Fruit fly (Drosophila melanogaster) whole organism, prepupa: ENCODE measurements around the gene tutl.

ENCODE experiments used
- Blimp-1 ChIP-seq: fragments of 200-800 bp; sonication (Bioruptor generic); optimal IDR thresholded peaks from 3 replicates; lab custom pipeline; 2017; ENCODE audit warnings: missing biosample characterization, missing genetic modification characterization, mild to moderate bottlenecking, moderate library complexity, missing genetic modification reagents
- CG10631 ChIP-seq: fragments of 200-800 bp; sonication (Bioruptor generic); optimal IDR thresholded peaks from 2 replicates; lab custom pipeline; 2016; ENCODE audit warnings: missing biosample characterization, missing genetic modification characterization
- CG10669 ChIP-seq: fragments of 200-800 bp; sonication (Bioruptor generic); optimal IDR thresholded peaks from 3 replicates; lab custom pipeline; 2018; ENCODE audit warnings: missing biosample characterization, mild to moderate bottlenecking, missing genetic modification characterization, moderate library complexity
- CG11294 ChIP-seq: fragments of 200-800 bp; sonication (Bioruptor generic); IDR thresholded peaks from 2 replicates; pipeline ENCODE4 v1.3.6; 2022; ENCODE audit warnings: missing biosample characterization, missing genetic modification characterization
- CG11762 ChIP-seq: fragments of 200-800 bp; sonication (Bioruptor generic); optimal IDR thresholded peaks from 3 replicates; lab custom pipeline; 2016; ENCODE audit warnings: missing biosample characterization, missing genetic modification characterization; ENCODE audit not compliant: insufficient read depth
- CG11902 ChIP-seq: fragments of 200-800 bp; sonication (Bioruptor generic); optimal IDR thresholded peaks from 3 replicates; lab custom pipeline; 2016; ENCODE audit warnings: missing biosample characterization, missing genetic modification characterization
- CG3919 ChIP-seq: fragments of 200-800 bp; sonication (Bioruptor generic); optimal IDR thresholded peaks from 3 replicates; lab custom pipeline; 2016; ENCODE audit warnings: missing biosample characterization, missing genetic modification characterization
- CG4318 ChIP-seq: fragments of 200-800 bp; sonication (Bioruptor generic); optimal IDR thresholded peaks from 3 replicates; lab custom pipeline; 2017; ENCODE audit warnings: missing biosample characterization, mild to moderate bottlenecking, missing genetic modification characterization
- CG6163 ChIP-seq: fragments of 200-800 bp; sonication (Bioruptor generic); IDR thresholded peaks from 3 replicates; pipeline ENCODE4 v1.3.6; 2022; ENCODE audit warnings: missing biosample characterization, missing genetic modification characterization
- CG6276 ChIP-seq: fragments of 200-800 bp; sonication (Bioruptor generic); optimal IDR thresholded peaks from 2 replicates; lab custom pipeline; 2017; ENCODE audit warnings: missing biosample characterization, mild to moderate bottlenecking, missing genetic modification characterization
- CG6792 ChIP-seq: fragments of 200-800 bp; sonication (Bioruptor generic); optimal IDR thresholded peaks from 3 replicates; lab custom pipeline; 2016; ENCODE audit warnings: missing biosample characterization, missing genetic modification characterization
- CG6808 ChIP-seq: fragments of 200-800 bp; sonication (Bioruptor generic); optimal IDR thresholded peaks from 3 replicates; lab custom pipeline; 2017; ENCODE audit warnings: missing biosample characterization, missing genetic modification characterization, mild to moderate bottlenecking, moderate library complexity, missing genetic modification reagents
- CG6854 ChIP-seq: fragments of 200-800 bp; sonication (Bioruptor generic); optimal IDR thresholded peaks from 2 replicates; lab custom pipeline; 2017; ENCODE audit warnings: missing biosample characterization, mild to moderate bottlenecking, missing genetic modification characterization
- CG7368 ChIP-seq: fragments of 200-800 bp; sonication (Bioruptor generic); optimal IDR thresholded peaks from 3 replicates; lab custom pipeline; 2016; ENCODE audit warnings: missing biosample characterization, missing genetic modification characterization
- CG9139 ChIP-seq: fragments of 200-800 bp; sonication (Bioruptor generic); optimal IDR thresholded peaks from 3 replicates; lab custom pipeline; 2017; ENCODE audit warnings: missing biosample characterization, mild to moderate bottlenecking, missing genetic modification characterization
- Eip75B ChIP-seq: fragments of 200-800 bp; sonication (Bioruptor generic); optimal IDR thresholded peaks from 3 replicates; lab custom pipeline; 2016; ENCODE audit warnings: missing biosample characterization, missing genetic modification characterization
- Eip78C ChIP-seq: fragments of 200-800 bp; sonication (Bioruptor generic); peaks from one replicate; lab custom pipeline; 2016; ENCODE audit warnings: missing biosample characterization, missing genetic modification characterization
- Ets21C ChIP-seq: fragments of 200-800 bp; sonication (Bioruptor generic); optimal IDR thresholded peaks from 3 replicates; lab custom pipeline; 2016; ENCODE audit warnings: missing biosample characterization, missing genetic modification characterization
- Ets96B ChIP-seq: fragments of 200-800 bp; optimal IDR thresholded peaks from 2 replicates; lab custom pipeline; 2019; ENCODE audit warnings: missing biosample characterization, mild to moderate bottlenecking, missing genetic modification characterization, moderate library complexity
- Gug ChIP-seq: fragments of 200-800 bp; sonication (Bioruptor generic); IDR thresholded peaks from 2 replicates; pipeline ENCODE4 v1.3.6; 2022; ENCODE audit warnings: missing biosample characterization, missing genetic modification characterization
- Hr4 ChIP-seq: fragments of 200-800 bp; sonication (Bioruptor generic); optimal IDR thresholded peaks from 3 replicates; lab custom pipeline; 2016; ENCODE audit warnings: missing biosample characterization, missing genetic modification characterization
- Lpt ChIP-seq: fragments of 200-800 bp; sonication (Bioruptor generic); optimal IDR thresholded peaks from 3 replicates; lab custom pipeline; 2016; ENCODE audit warnings: missing biosample characterization, missing genetic modification characterization
- OdsH ChIP-seq: fragments of 200-800 bp; sonication (Bioruptor generic); optimal IDR thresholded peaks from 3 replicates; lab custom pipeline; 2016; ENCODE audit warnings: missing biosample characterization, missing genetic modification characterization
- Smox ChIP-seq: fragments of 200-800 bp; sonication (Bioruptor generic); optimal IDR thresholded peaks from 3 replicates; lab custom pipeline; 2016; ENCODE audit warnings: missing biosample characterization, missing genetic modification characterization
- Sox102F ChIP-seq: fragments of 200-800 bp; sonication (Bioruptor generic); optimal IDR thresholded peaks from 2 replicates; lab custom pipeline; 2016; ENCODE audit warnings: missing biosample characterization, mild to moderate bottlenecking, missing genetic modification characterization
- Sox14 ChIP-seq: fragments of 200-800 bp; sonication (Bioruptor generic); optimal IDR thresholded peaks from 3 replicates; lab custom pipeline; 2016; ENCODE audit warnings: missing biosample characterization, missing genetic modification characterization
- Sox15 ChIP-seq: fragments of 200-800 bp; sonication (Bioruptor generic); optimal IDR thresholded peaks from 3 replicates; lab custom pipeline; 2016; ENCODE audit warnings: missing biosample characterization, missing genetic modification characterization
- achi ChIP-seq: fragments of 200-800 bp; sonication (Bioruptor generic); optimal IDR thresholded peaks from 3 replicates; lab custom pipeline; 2016; ENCODE audit warnings: missing biosample characterization, missing genetic modification characterization
- acj6 ChIP-seq: fragments of 200-800 bp; sonication (Bioruptor generic); optimal IDR thresholded peaks from 3 replicates; lab custom pipeline; 2016; ENCODE audit warnings: missing biosample characterization, missing genetic modification characterization
- cyc ChIP-seq: fragments of 200-800 bp; sonication (Bioruptor generic); optimal IDR thresholded peaks from 3 replicates; lab custom pipeline; 2016; ENCODE audit warnings: missing biosample characterization, missing genetic modification characterization
- dsx ChIP-seq: fragments of 200-800 bp; optimal IDR thresholded peaks from 3 replicates; lab custom pipeline; 2019; ENCODE audit warnings: missing biosample characterization, mild to moderate bottlenecking, missing genetic modification characterization, moderate library complexity; ENCODE audit not compliant: poor library complexity, severe bottlenecking
- esn ChIP-seq: fragments of 200-800 bp; sonication (Bioruptor generic); optimal IDR thresholded peaks from 2 replicates; lab custom pipeline; 2016; ENCODE audit warnings: missing biosample characterization, mild to moderate bottlenecking, missing genetic modification characterization, moderate library complexity
- fd59A ChIP-seq: fragments of 200-800 bp; sonication (Bioruptor generic); optimal IDR thresholded peaks from 2 replicates; lab custom pipeline; 2017; ENCODE audit warnings: missing biosample characterization, mild to moderate bottlenecking, missing genetic modification characterization, missing genetic modification reagents
- fkh ChIP-seq: fragments of 200-800 bp; sonication (Bioruptor generic); optimal IDR thresholded peaks from 3 replicates; lab custom pipeline; 2017; ENCODE audit warnings: missing biosample characterization, mild to moderate bottlenecking, missing genetic modification characterization, moderate library complexity
- lz ChIP-seq: fragments of 200-800 bp; sonication (Bioruptor generic); optimal IDR thresholded peaks from 3 replicates; lab custom pipeline; 2016; ENCODE audit warnings: missing biosample characterization, missing genetic modification characterization
- spab ChIP-seq: fragments of 200-800 bp; sonication (Bioruptor generic); optimal IDR thresholded peaks from 2 replicates; lab custom pipeline; 2017; ENCODE audit warnings: missing biosample characterization, mild to moderate bottlenecking, missing genetic modification characterization, missing genetic modification reagents
- ss ChIP-seq, 2 experiments: fragments of 200-800 bp; sonication (Bioruptor generic); optimal IDR thresholded peaks; 2 replicates in 1 of 2; 3 replicates in 1 of 2; lab custom pipeline; 2017 to 2018; ENCODE audit warnings: mild to moderate bottlenecking in 2 of 2, missing biosample characterization in 2 of 2, missing genetic modification characterization in 2 of 2, moderate library complexity in 1 of 2
- svp ChIP-seq: fragments of 200-800 bp; sonication (Bioruptor generic); peaks from one replicate; lab custom pipeline; 2016; ENCODE audit warnings: missing biosample characterization, missing genetic modification characterization

Gene tutl

DNA sequence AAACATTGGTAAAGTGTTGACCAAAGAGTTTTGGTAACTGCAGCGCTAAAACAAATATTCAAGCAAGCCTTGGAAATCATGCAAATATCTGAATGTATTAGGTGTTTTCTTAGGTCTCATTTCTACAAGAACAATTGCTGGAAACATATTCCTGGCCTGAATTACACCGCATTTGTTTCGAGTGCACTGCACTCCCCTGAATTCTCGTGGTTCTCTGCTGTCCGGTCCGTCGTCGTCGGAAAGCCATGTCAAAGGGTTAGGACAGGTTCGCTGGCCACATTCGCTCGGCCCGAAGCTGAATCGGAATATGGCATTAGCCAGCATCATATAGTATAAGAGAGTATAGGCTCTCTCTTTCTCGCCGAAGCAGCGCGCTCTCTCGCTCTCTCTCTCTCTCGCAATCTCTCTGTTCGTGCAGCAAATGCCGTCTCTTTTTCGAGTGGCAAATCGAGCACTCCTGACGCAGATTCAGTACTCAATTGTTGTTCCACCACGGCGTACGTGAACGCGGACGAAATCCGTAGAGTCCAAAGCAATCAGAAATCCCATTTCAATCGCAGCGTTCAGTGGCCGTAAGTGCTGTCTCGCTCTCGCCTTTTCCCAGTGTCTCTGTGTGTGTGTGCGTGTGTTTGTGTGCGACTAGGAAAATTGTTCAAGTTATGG is at the start of gene tutl (continued):
- peak; percentile 84 for TF ChIP-seq dsx (GFP tag; lab: Kevin White, UChicago)
- TF ChIP-seq CG9139 (GFP tag; lab: Kevin White, UChicago): peak; percentile 64
- TF ChIP-seq CG10631 (GFP tag; lab: Kevin White, UChicago): peak; percentile 94
- TF ChIP-seq spab (GFP tag; lab: Kevin White, UChicago): peak; percentile 92
- peak; percentile 72 for TF ChIP-seq Hr4
- TF ChIP-seq CG6808 (GFP tag; lab: Kevin White, UChicago): peak; percentile 88
- peak; percentile 94 for TF ChIP-seq Sox102F (GFP tag; lab: Kevin White, UChicago)
- peak; percentile 96 for TF ChIP-seq cyc (GFP tag; lab: Kevin White, UChicago)
- TF ChIP-seq acj6 (GFP tag; lab: Kevin White, UChicago): peak; percentile 95

DNA sequence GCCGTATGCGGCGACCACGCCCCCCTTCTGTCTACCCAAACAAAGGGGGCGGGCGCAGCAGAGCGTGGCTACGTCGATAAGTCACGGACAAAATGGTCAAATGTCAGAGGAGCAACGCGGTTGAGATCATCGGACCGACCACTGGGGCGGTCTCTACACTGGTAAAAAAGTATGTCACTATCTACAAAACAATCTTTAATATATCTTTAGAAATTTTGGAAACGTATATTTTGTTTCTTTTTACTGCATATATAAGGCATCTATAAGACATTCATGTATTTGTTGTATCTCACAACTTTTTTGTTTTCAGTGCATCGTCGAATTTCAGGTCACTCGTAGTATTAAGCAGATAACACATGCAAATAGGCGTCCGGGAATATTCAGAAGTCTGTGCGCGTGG is 41.4 kb upstream of the tutl start:
- TF ChIP-seq CG11294 (GFP tag; lab: Robert Waterston, UW) (no peak), svp (GFP tag; lab: Kevin White, UChicago) (peak; percentile 62), fkh (GFP tag; lab: Kevin White, UChicago) (no peak)

DNA sequence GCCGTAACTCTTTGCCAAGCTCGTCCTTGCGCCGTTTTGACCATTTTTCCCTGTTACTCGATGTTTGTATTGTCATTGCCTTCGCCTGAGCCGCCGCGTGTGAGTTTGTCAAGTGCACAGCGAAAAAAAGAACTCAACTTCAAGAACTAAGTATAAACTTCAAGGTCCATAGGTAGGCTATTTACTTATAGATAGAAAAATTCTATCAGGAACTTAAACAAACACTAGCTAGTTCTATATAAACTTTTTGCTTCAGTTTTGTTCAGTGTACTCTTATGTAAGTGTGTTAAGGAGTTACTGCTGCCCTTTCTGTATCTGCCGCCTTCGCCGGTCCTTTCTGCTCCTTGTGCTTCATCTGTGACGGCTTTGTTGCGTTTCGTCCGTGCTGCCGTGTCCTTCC is 36.6 kb upstream of the tutl start:
- TF ChIP-seq CG10669 (GFP tag; lab: Kevin White, UChicago): peak; percentile 3
- TF ChIP-seq Ets96B (tag; lab: Kevin White, UChicago): peak; percentile 24
- TF ChIP-seq Eip78C: peak; percentile 68
- TF ChIP-seq CG3919 (GFP tag; lab: Kevin White, UChicago): peak; percentile 5
- no peak for TF ChIP-seq Gug (GFP tag; lab: Robert Waterston, UW)

DNA sequence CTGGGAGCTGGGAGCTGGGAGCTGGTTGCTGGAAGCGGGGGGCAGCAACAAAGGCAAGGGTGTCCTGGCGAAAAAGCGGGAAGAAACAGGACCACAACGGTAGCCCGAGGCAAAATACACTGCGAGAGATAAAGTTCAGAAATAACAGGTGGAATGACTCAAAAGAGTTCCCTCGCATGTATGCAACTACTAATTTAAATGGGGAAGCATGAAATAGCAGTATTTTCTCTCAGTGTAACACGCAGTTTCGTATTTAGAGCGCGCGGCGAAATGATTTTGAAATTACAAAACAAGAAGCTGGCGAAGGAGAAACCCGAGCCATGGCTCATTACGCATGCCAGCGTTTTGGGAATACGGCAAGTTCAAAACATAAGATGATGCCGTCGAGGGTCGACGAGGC is 34.6 kb upstream of the tutl start:
- TF ChIP-seq svp (GFP tag; lab: Kevin White, UChicago) (peak; percentile 52), CG6163 (GFP tag; lab: Robert Waterston, UW) (0 out of 3 replicates have a peak, but pooled peaks have one; percentile 8), Sox15 (no peak)

DNA sequence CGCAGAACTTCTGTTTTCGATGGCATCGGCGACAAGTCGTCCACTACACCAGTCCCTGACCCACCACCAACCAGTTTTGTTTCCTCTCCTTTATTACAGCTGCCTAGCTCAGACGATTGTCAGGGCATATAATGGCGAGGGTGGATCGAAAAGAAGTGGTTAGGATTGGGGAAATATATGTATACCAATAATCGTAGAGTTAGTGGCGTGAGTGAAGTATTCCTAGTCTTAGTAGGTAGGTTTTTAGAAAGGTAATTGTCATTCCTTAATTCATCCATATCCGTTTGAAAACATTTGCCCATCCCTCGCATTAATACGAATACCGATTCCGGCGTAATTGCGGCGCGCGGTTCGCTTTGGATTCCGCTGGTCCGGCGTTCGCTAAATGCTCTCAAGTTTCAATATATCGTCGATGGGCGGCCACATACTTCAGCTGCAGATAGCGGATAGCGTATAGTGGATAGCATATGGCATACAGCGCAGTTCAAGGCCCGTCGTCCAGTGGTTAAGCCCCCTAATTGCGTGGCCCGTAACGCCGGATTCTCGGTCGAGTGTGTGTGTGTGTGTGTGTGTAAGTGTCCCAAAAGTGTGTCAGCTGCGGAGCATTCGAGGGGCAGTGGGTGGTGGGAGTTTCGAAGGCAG is 30.0 kb upstream of the tutl start:
- peak; percentile 62 for TF ChIP-seq Eip78C
- TF ChIP-seq CG6854 (GFP tag; lab: Kevin White, UChicago): no peak
- peak; percentile 26 for TF ChIP-seq svp (GFP tag; lab: Kevin White, UChicago)
- TF ChIP-seq CG6276 (GFP tag; lab: Kevin White, UChicago): no peak
- TF ChIP-seq, all 60 proteins: peak for 2

DNA sequence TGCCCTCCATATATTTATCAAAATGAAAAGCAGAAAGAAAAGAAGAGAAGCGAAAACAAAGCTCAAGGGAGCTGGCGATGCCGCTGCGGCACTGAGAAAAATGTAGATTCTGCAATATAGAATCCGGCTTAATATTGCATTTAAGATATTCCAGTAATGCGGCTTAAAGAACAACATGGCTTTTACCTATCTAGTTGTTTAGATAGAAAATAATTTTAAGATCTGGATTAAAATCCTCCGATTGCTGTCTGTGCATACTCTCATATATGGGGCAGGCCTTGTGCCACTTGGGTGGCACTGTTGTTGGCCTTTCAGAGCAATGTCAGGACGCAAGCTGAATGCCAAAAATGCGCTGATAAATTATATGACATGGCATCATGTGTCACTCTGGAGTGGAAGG is 28.0 kb upstream of the tutl start:
- TF ChIP-seq CG6792 (GFP tag; lab: Kevin White, UChicago): no peak
- TF ChIP-seq Eip78C: peak; percentile 42
- TF ChIP-seq ss (GFP tag; optimal IDR thresholded peaks at IDR 0.05; lab: Kevin White, UChicago): no peak
- TF ChIP-seq Smox: no peak
- peak; percentile 1 for TF ChIP-seq CG10669 (GFP tag; lab: Kevin White, UChicago)
- TF ChIP-seq Hr4: no peak
- TF ChIP-seq CG11902 (GFP tag; lab: Kevin White, UChicago): no peak
- TF ChIP-seq Eip75B (GFP tag; lab: Kevin White, UChicago): no peak
- TF ChIP-seq CG6854 (GFP tag; lab: Kevin White, UChicago): no peak
- no peak for TF ChIP-seq spab (GFP tag; lab: Kevin White, UChicago)
- no peak for TF ChIP-seq cyc (GFP tag; lab: Kevin White, UChicago)
- TF ChIP-seq fd59A (GFP tag; lab: Kevin White, UChicago): no peak
- no peak for TF ChIP-seq Sox14 (GFP tag; lab: Kevin White, UChicago)
- TF ChIP-seq CG6808 (GFP tag; lab: Kevin White, UChicago): no peak
- no peak for TF ChIP-seq achi (GFP tag; lab: Kevin White, UChicago)
- no peak for TF ChIP-seq CG4318
- TF ChIP-seq CG7368 (GFP tag; lab: Kevin White, UChicago): no peak
- TF ChIP-seq svp (GFP tag; lab: Kevin White, UChicago): peak; percentile 61
- TF ChIP-seq CG11762 (GFP tag; lab: Kevin White, UChicago): no peak
- no peak for TF ChIP-seq esn (GFP tag; lab: Kevin White, UChicago)
- TF ChIP-seq Lpt: no peak
- no peak for TF ChIP-seq Blimp-1
- TF ChIP-seq lz (GFP tag; lab: Kevin White, UChicago): no peak
- TF ChIP-seq CG6163 (GFP tag; lab: Robert Waterston, UW): peak; percentile 48; the same call in 1 of the 3 replicates
- TF ChIP-seq acj6 (GFP tag; lab: Kevin White, UChicago): no peak
- TF ChIP-seq OdsH (GFP tag; lab: Kevin White, UChicago): peak; percentile 1
- no peak for TF ChIP-seq Ets21C
- TF ChIP-seq CG10631 (GFP tag; lab: Kevin White, UChicago): no peak
